Fruit fly (Drosophila melanogaster) whole organism: ENCODE measurements around the gene CG15199.
"Not testable (repeated sequence)": the region's sequence is repeated elsewhere in the genome, so short reads cannot be mapped to it uniquely, and the experiment has no call there.

Experiments used
- CG8478 ChIP-seq: fragments of >200 bp; optimal IDR thresholded peaks from 2 replicates; lab custom pipeline; 2018; ENCODE audit warnings: inconsistent platforms
- Dll ChIP-seq: fragments of >200 bp; optimal IDR thresholded peaks from 2 replicates; lab custom pipeline; 2017
- EcR ChIP-seq, 2 experiments: fragments of >200 bp; optimal IDR thresholded peaks; 2 replicates each; lab custom pipeline; 2017; ENCODE audit warnings: missing biosample characterization in 2 of 2, missing genetic modification characterization in 2 of 2, missing genetic modification reagents in 2 of 2
- pan ChIP-seq: fragments of >200 bp; optimal IDR thresholded peaks from 2 replicates; lab custom pipeline; 2017
- psq ChIP-seq: fragments of >200 bp; optimal IDR thresholded peaks from 2 replicates; lab custom pipeline; 2017
- usp ChIP-seq: fragments of >200 bp; optimal IDR thresholded peaks from 2 replicates; lab custom pipeline; 2017; ENCODE audit warnings: missing biosample characterization, missing genetic modification characterization, mixed read lengths

The CG15199 gene

dm6 chrX:11135840-11136586 is 5.6 kb downstream of the CG15199 start:
- TF ChIP-seq psq (lab: Kevin White, UChicago), result no peak
- no peak for TF ChIP-seq CG8478 (lab: Kevin White, UChicago)
- no peak for TF ChIP-seq Dll (lab: Kevin White, UChicago)
- no peak for TF ChIP-seq pan (lab: Kevin White, UChicago)
- TF ChIP-seq EcR (GFP tag; optimal IDR thresholded peaks at IDR 0.05; lab: Kevin White, UChicago), result no peak
- no peak for TF ChIP-seq usp (GFP tag; lab: Kevin White, UChicago)

- no peak for TF ChIP-seq psq (lab: Kevin White, UChicago)
- no peak for TF ChIP-seq usp (GFP tag; lab: Kevin White, UChicago)
Measured at dm6 chrX:11132312-11132711, 9.3 kb downstream of the CG15199 start, which contains the start of gene CG44385. TSS of gene CG44385 (minus strand) at chrX:11132412.

DNA sequence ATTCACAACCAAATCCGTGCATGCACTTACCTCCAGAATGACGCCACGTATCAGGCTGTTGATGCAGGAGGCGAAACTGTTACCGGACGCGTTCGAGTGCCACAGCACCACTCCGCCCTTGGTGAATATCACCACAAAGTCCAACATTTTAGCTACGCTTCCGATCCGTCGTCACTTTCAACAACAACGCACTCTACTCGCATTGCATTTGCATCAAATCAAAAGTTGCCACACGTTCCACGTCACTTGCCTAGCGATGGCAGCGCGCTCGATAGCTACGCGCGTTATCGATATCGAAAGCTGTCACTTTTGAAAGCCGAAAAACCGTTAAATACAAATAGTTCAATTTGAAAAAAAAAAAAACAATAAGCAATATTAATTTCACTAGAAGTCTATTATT is 12.8 kb downstream of the CG15199 start, which contains the start of gene SrpRalpha:
Gene SrpRalpha (minus strand): TSS at position 260 of the 400 bp plus-strand sequence.
- no peak for TF ChIP-seq pan (lab: Kevin White, UChicago)
- no peak for TF ChIP-seq Dll (lab: Kevin White, UChicago)
- no peak for TF ChIP-seq psq (lab: Kevin White, UChicago)
- no peak for TF ChIP-seq EcR (GFP tag; optimal IDR thresholded peaks at IDR 0.05; lab: Kevin White, UChicago)
- TF ChIP-seq CG8478 (lab: Kevin White, UChicago), result no peak
- TF ChIP-seq usp (GFP tag; lab: Kevin White, UChicago), result no peak

DNA sequence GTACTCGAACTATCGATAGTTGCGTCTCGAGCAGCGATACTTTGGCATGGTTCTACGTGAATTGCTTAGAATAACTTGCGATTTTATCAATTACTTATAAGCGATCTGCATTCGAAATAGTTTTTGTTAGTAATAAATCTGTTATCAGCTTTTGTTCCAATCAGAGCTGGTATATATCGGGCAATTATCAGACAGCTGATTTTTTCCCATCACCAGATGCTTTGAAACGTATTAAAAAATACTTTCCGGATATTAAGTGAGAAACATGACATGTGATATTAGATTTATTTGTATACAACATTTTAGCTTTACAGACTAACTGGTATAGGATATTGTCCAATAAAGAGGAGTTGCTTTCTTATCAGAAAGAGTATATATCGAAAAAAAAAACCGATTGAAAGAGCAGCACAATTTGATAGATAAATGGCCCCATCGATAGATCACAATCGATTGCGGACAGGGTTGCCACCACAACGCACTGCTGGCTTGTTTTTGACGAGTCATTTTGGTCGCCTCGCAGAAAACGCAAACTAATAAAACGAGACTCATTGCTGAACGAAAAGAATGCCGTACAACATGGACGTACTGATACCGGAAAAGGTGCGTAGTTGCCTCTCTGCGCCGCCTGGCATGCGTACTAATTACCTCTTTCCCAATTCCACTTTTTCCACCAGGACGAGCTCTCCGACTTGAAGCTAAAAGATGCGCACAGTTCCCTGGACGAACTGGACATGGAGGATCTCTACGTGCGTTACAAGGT is 16.7 kb downstream of the CG15199 start, which contains the start of gene Rpt3:
Gene Rpt3 (plus strand): TSS at position 353 of the 760 bp plus-strand sequence.
- TF ChIP-seq pan (lab: Kevin White, UChicago), result no peak
- no peak for TF ChIP-seq EcR (GFP tag; optimal IDR thresholded peaks at IDR 0.05; lab: Kevin White, UChicago)
- no peak for TF ChIP-seq psq (lab: Kevin White, UChicago)

dm6 chrX:11124126-11124748 is 17.4 kb downstream of the CG15199 start, which contains the start of gene CG11122:
TSS of gene CG11122 (minus strand) at chrX:11124726.
- TF ChIP-seq pan (lab: Kevin White, UChicago) (no peak), usp (GFP tag; lab: Kevin White, UChicago) (no peak), Dll (lab: Kevin White, UChicago) (no peak), CG8478 (lab: Kevin White, UChicago) (no peak), psq (lab: Kevin White, UChicago) (no peak), EcR (GFP tag; optimal IDR thresholded peaks at IDR 0.05; lab: Kevin White, UChicago) (no peak)

- TF ChIP-seq CG8478 (lab: Kevin White, UChicago) (no peak), psq (lab: Kevin White, UChicago) (no peak), pan (lab: Kevin White, UChicago) (no peak), EcR (GFP tag; optimal IDR thresholded peaks at IDR 0.05; lab: Kevin White, UChicago) (no peak), Dll (lab: Kevin White, UChicago) (no peak), usp (GFP tag; lab: Kevin White, UChicago) (no peak)
Measured at dm6 chrX:11123561-11123960, 18.1 kb downstream of the CG15199 start.

- TF ChIP-seq EcR (GFP tag; optimal IDR thresholded peaks at IDR 0.05; lab: Kevin White, UChicago) (no peak), pan (lab: Kevin White, UChicago) (no peak), Dll (lab: Kevin White, UChicago) (no peak), usp (GFP tag; lab: Kevin White, UChicago) (no peak), CG8478 (lab: Kevin White, UChicago) (no peak), psq (lab: Kevin White, UChicago) (no peak)
Measured at dm6 chrX:11109670-11110069, 32.0 kb downstream of the CG15199 start.

- TF ChIP-seq usp (GFP tag; lab: Kevin White, UChicago), result no peak
- no peak for TF ChIP-seq EcR (GFP tag; optimal IDR thresholded peaks at IDR 0.05; lab: Kevin White, UChicago)
- no peak for TF ChIP-seq pan (lab: Kevin White, UChicago)
- TF ChIP-seq Dll (lab: Kevin White, UChicago), result no peak
- no peak for TF ChIP-seq psq (lab: Kevin White, UChicago)
- no peak for TF ChIP-seq CG8478 (lab: Kevin White, UChicago)
Measured at dm6 chrX:11108845-11109450, 32.7 kb downstream of the CG15199 start.

DNA sequence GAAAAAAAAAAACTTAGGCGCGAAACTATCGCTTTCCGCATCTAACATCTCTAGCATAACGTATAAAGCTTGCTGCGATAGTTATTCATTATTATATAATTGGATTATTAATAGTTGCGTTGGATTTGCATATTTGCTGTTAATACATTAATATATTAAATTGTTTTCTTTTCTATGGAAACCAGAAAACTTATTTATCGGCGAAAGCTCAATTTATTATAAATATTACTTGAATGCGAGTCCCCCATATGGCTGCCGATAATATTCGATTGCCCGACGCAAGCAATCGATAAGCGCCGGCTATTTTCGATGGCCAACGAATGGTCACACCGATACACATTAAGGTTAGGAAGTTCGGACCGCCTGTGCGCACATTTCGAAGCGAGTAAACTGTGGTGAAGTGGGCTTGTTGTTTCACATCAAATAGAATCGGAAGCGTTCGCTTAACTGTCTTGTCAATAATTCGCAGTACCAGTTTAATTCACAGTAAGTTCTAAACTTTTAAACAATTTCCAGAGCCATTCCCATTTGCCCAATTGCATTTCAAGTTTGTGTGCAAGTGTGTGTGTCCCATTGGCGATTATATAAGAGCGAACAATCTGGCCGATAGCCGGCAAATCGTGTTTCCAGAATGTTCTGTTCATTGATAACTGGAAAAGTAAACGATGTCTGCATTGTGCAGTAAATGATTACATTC is 33.3 kb downstream of the CG15199 start, which contains the start of gene Hsp60A:
Gene Hsp60A (plus strand): TSS at position 335 of the 697 bp plus-strand sequence.
- no peak for TF ChIP-seq psq (lab: Kevin White, UChicago)
- TF ChIP-seq pan (lab: Kevin White, UChicago), result no peak
- TF ChIP-seq EcR (GFP tag; optimal IDR thresholded peaks at IDR 0.05; lab: Kevin White, UChicago), result no peak
- TF ChIP-seq Dll (lab: Kevin White, UChicago), result no peak
- TF ChIP-seq CG8478 (lab: Kevin White, UChicago), result no peak
- TF ChIP-seq usp (GFP tag; lab: Kevin White, UChicago), result no peak

DNA sequence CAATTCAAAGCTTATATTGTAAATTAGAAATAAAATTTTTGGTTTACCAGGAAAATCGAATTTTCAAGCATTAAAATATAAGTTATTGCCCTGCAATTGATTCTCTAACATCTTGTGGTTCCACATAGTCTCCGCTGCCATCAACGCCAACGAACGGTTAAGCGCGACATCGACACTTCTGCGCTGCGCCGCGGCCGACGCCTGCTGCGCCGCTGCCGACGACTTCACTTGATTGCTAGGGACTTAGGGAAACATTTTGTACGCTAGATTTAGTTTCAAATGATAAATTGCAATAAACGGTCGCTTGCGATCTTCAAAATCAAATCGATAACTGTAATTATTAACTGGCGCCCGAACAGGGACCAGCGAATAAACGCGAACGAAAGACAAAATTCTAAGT is 45.7 kb downstream of the CG15199 start, which contains the start of gene CG42249:
Gene CG42249 (plus strand): TSS at position 301 of the 400 bp plus-strand sequence.
- TF ChIP-seq pan (lab: Kevin White, UChicago); EcR (GFP tag; optimal IDR thresholded peaks at IDR 0.05; lab: Kevin White, UChicago); usp (GFP tag; lab: Kevin White, UChicago): not testable (repeated sequence)
